Worm (Caenorhabditis elegans): ENCODE results near the gene pud-1.1.
"Not testable (repeated sequence)": the region's sequence is repeated elsewhere in the genome, so short reads cannot be mapped to it uniquely, and the experiment has no call there.

The pud-1.1 gene

ce11 chrV:2300905-2301304 is 29.3 kb upstream of the pud-1.1 start, which contains the start of gene Y19D10B.8:
Gene Y19D10B.8 (minus strand): TSS chrV:2301005.
- TF ChIP-seq sem-4 (tag; optimal IDR thresholded peaks at IDR 0.05) (no peak), mbf-1 (tag; optimal IDR thresholded peaks at IDR 0.05) (no peak), dmd-4 (tag; optimal IDR thresholded peaks at IDR 0.05) (no peak), mab-5 (tag; optimal IDR thresholded peaks at IDR 0.05) (no peak), peb-1 (tag; optimal IDR thresholded peaks at IDR 0.05) (no peak), ceh-82 (tag; optimal IDR thresholded peaks at IDR 0.05) (no peak), ceh-16 (tag; optimal IDR thresholded peaks at IDR 0.05) (no peak), nhr-23 (tag; optimal IDR thresholded peaks at IDR 0.05) (no peak), unc-62 (GFP tag; optimal IDR thresholded peaks at IDR 0.05) (no peak), egl-27 (tag; optimal IDR thresholded peaks at IDR 0.05) (no peak), lin-39 (tag; optimal IDR thresholded peaks at IDR 0.05) (no peak), snpc-4 (tag; optimal IDR thresholded peaks at IDR 0.05) (no peak), skn-1 (tag; optimal IDR thresholded peaks at IDR 0.05) (no peak)

DNA sequence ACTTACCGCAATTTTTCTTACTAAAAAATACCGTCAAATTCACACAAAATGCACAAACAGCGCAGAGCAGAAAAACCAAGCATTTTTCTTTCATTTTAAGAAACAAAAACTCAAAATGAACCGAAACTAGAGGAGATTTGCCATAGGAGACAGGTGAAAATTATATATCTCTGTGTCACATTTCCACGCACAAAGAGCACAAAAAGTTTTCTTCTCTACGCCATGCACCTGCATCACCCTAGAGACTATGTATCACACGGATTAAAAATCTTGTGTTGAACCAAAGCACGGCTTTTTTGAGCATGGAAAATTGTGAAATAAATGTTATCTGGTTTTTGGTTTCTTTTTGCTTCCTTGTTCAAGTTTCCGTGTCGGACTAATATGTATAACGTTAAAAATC is 26.5 kb upstream of the pud-1.1 start, which contains the start of gene irld-15:
TSS of gene irld-15 (minus strand) at position 101 of the 400 bp plus-strand sequence.
- TF ChIP-seq Y55F3AM.14 (GFP tag; optimal IDR thresholded peaks at IDR 0.05) (no peak), lsy-2 (tag; optimal IDR thresholded peaks at IDR 0.05) (no peak), lin-13 (GFP tag; optimal IDR thresholded peaks at IDR 0.05) (no peak), sma-3 (GFP tag; optimal IDR thresholded peaks at IDR 0.05) (no peak), fos-1 (tag; optimal IDR thresholded peaks at IDR 0.05) (no peak), sma-9 (GFP tag; optimal IDR thresholded peaks at IDR 0.05) (no peak), sma-9 (tag; optimal IDR thresholded peaks at IDR 0.05) (no peak), lin-39 (tag; optimal IDR thresholded peaks at IDR 0.05) (no peak), ZK546.5 (tag; optimal IDR thresholded peaks at IDR 0.05) (no peak), peb-1 (tag; optimal IDR thresholded peaks at IDR 0.05) (no peak), ztf-11 (tag; optimal IDR thresholded peaks at IDR 0.05) (no peak)

DNA sequence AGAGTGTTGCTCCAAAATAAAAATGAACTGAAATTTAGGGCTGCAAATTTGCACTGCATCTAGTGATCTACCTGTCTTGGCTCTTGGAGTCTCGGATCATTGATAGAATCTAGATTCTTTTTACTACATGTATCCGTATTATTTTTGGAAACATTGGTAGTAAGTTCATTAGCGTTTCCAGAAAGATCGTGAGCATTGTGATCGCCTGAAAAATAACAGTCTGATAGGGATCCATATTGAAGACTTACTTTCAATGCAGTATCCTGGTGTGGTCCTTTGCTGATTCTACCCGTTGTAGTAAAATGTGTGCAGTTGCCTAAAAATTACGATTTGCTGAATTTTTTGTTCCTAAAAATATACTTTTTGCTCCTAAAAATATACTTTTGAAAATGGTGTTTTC is 23.8 kb upstream of the pud-1.1 start:
- TF ChIP-seq R02D3.7 (tag; optimal IDR thresholded peaks at IDR 0.05) (no peak), sma-9 (GFP tag; optimal IDR thresholded peaks at IDR 0.05) (no peak), sma-9 (tag; optimal IDR thresholded peaks at IDR 0.05) (no peak), unc-39 (tag; optimal IDR thresholded peaks at IDR 0.05) (no peak), zag-1 (tag; optimal IDR thresholded peaks at IDR 0.05) (no peak), dmd-4 (tag; optimal IDR thresholded peaks at IDR 0.05) (no peak), mab-5 (tag; optimal IDR thresholded peaks at IDR 0.05) (no peak), egl-27 (tag; optimal IDR thresholded peaks at IDR 0.05) (no peak), ceh-16 (tag; optimal IDR thresholded peaks at IDR 0.05) (no peak), nhr-23 (tag; optimal IDR thresholded peaks at IDR 0.05) (no peak), lin-39 (tag; optimal IDR thresholded peaks at IDR 0.05) (no peak), nhr-11 (tag; optimal IDR thresholded peaks at IDR 0.05) (no peak), F13H6.1 (tag; optimal IDR thresholded peaks at IDR 0.05) (no peak), peb-1 (tag; optimal IDR thresholded peaks at IDR 0.05) (no peak), ztf-11 (tag; optimal IDR thresholded peaks at IDR 0.05) (no peak), ztf-1 (GFP tag; conservative IDR thresholded peaks at IDR 0.05) (no peak), C34F6.9 (tag; optimal IDR thresholded peaks at IDR 0.05) (no peak), unc-62 (GFP tag; optimal IDR thresholded peaks at IDR 0.05) (no peak), nhr-237 (tag; optimal IDR thresholded peaks at IDR 0.05) (no peak)

DNA sequence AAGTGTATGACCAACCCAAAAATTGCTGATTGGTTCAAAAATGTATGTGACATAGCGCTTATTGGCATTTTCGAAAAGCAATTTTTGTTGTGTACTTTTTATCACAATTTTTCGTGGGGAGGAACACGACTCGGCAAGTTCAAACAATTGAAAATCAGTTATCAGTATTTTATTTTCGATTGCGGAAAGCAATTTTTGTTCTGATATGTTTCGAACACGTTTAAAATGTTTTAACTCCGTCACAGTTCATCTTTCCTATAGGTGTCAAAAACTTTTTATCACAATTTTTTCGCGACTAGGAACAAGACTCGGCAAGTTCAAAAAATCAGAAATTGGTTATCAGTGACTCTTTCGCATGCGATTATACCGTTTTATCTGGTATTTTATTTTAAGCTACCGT is 22.0 kb upstream of the pud-1.1 start:
- TF ChIP-seq R02D3.7 (tag; optimal IDR thresholded peaks at IDR 0.05) (no peak), lsy-2 (tag; optimal IDR thresholded peaks at IDR 0.05) (no peak), mab-5 (tag; optimal IDR thresholded peaks at IDR 0.05) (no peak), ZK546.5 (tag; optimal IDR thresholded peaks at IDR 0.05) (no peak), unc-55 (GFP tag; optimal IDR thresholded peaks at IDR 0.05) (no peak), skn-1 (tag; optimal IDR thresholded peaks at IDR 0.05) (no peak), sem-4 (tag; optimal IDR thresholded peaks at IDR 0.05) (no peak), dmd-4 (tag; optimal IDR thresholded peaks at IDR 0.05) (no peak), ceh-16 (tag; optimal IDR thresholded peaks at IDR 0.05) (no peak), ceh-82 (tag; optimal IDR thresholded peaks at IDR 0.05) (no peak), nhr-77 (tag; optimal IDR thresholded peaks at IDR 0.05) (no peak), nhr-11 (tag; optimal IDR thresholded peaks at IDR 0.05) (no peak), fos-1 (tag; optimal IDR thresholded peaks at IDR 0.05) (peak; percentile 89), sma-9 (GFP tag; optimal IDR thresholded peaks at IDR 0.05) (peak; percentile 32), sma-9 (tag; optimal IDR thresholded peaks at IDR 0.05) (no peak), nhr-23 (tag; optimal IDR thresholded peaks at IDR 0.05) (no peak), nhr-129 (tag; optimal IDR thresholded peaks at IDR 0.05) (no peak)

DNA sequence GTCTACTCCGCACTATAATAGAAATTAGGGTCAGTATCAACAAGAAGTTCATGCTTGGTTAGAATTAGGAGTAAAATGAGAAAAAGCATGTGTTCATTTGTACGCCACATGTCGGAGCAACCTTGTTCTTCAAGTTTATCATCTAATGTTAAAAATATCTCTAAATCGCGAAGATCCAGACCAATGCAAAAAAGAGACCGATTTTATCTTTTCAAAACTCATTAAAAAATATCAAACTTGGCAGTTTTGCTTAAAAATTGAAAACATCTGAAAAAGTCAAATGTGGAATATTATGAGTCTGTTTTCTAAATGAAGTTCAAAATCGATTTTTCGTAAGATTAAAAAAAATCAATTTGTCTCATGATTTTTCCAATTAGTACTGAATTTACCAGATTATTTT is 9.2 kb upstream of the pud-1.1 start, which contains the start of gene Y19D10B.6:
TSS of gene Y19D10B.6 (minus strand) at position 101 of the 400 bp plus-strand sequence.
- not testable (repeated sequence) for TF ChIP-seq elt-3, unc-39, nhr-21 (tag; optimal IDR thresholded peaks at IDR 0.05)

Measured in whole organism, L2 larva.